Worm (Caenorhabditis elegans) whole organism, L4 larva: ENCODE measurements around the gene ubh-1.

Experiments
- ceh-82 ChIP-seq: sonication (generic microtip); optimal IDR thresholded peaks from 2 replicates; lab custom pipeline; 2017; ENCODE audit warnings: missing biosample characterization, missing genetic modification characterization
- ces-1 ChIP-seq: fragments of 150-350 bp; sonication (generic microtip); optimal IDR thresholded peaks from 4 replicates; lab custom pipeline; 2014; ENCODE audit warnings: missing biosample characterization, missing genetic modification reagents, missing genetic modification characterization
- dpl-1 ChIP-seq: fragments of 150-350 bp; optimal IDR thresholded peaks from 2 replicates; lab custom pipeline; 2014; ENCODE audit warnings: missing biosample characterization, missing genetic modification reagents, missing genetic modification characterization
- lin-1 ChIP-seq: fragments of 200-800 bp; sonication (Bioruptor generic); IDR thresholded peaks from 2 replicates; pipeline ENCODE4 v1.3.6; 2022; ENCODE audit warnings: missing genetic modification reagents, missing genetic modification characterization, missing compliant biosample characterization
- lin-13 ChIP-seq: fragments of 150-350 bp; optimal IDR thresholded peaks from 2 replicates; lab custom pipeline; 2014; ENCODE audit warnings: missing biosample characterization, missing genetic modification reagents, missing genetic modification characterization
- nhr-10 ChIP-seq: fragments of 150-350 bp; optimal IDR thresholded peaks from 2 replicates; lab custom pipeline; 2014; ENCODE audit warnings: missing biosample characterization, missing genetic modification characterization
- nhr-11 ChIP-seq: fragments of 150-350 bp; optimal IDR thresholded peaks from 2 replicates; lab custom pipeline; 2014; ENCODE audit warnings: missing biosample characterization, missing genetic modification characterization
- nhr-48 ChIP-seq: sonication (generic microtip); optimal IDR thresholded peaks from 2 replicates; lab custom pipeline; 2016; ENCODE audit warnings: mild to moderate bottlenecking, missing genetic modification characterization, missing compliant biosample characterization
- nhr-77 ChIP-seq: fragments of 150-350 bp; optimal IDR thresholded peaks from 2 replicates; lab custom pipeline; 2014; ENCODE audit warnings: missing biosample characterization, missing genetic modification characterization
- pha-4 ChIP-seq, 2 experiments: fragments of 150-350 bp in 1 of 2; fragments of 200-800 bp in 1 of 2; sonication (Bioruptor generic) in 1 of 2; IDR thresholded peaks in 1 of 2; optimal IDR thresholded peaks in 1 of 2; 2 replicates each; pipeline versions ENCODE4 v1.3.6 to Lab custom; 2014 to 2022; ENCODE audit warnings: missing genetic modification characterization in 2 of 2, missing genetic modification reagents in 2 of 2, missing biosample characterization in 1 of 2, missing compliant biosample characterization in 1 of 2
- skn-1 ChIP-seq: fragments of 150-350 bp; optimal IDR thresholded peaks from 2 replicates; lab custom pipeline; 2014; ENCODE audit warnings: missing biosample characterization, missing genetic modification characterization
- zfp-2 ChIP-seq: sonication (generic microtip); optimal IDR thresholded peaks from 2 replicates; lab custom pipeline; 2016; ENCODE audit warnings: mild to moderate bottlenecking, missing genetic modification characterization, missing compliant biosample characterization
- ztf-11 ChIP-seq: fragments of 150-350 bp; optimal IDR thresholded peaks from 2 replicates; lab custom pipeline; 2014; ENCODE audit warnings: missing biosample characterization, missing genetic modification characterization

ce11 chrV:6467676-6468075, 43.5 kb downstream of the ubh-1 start:
- TF ChIP-seq ceh-82 (tag; lab: Kevin White, UChicago) (no peak), nhr-10 (tag; lab: Kevin White, UChicago) (no peak), ztf-11 (tag; lab: Kevin White, UChicago) (no peak), nhr-77 (no peak), lin-13 (no peak), dpl-1 (no peak), skn-1 (tag; lab: Kevin White, UChicago) (no peak), nhr-48 (tag; lab: Kevin White, UChicago) (no peak), pha-4 (GFP tag; IDR thresholded peaks at IDR 0.05; lab: Robert Waterston, UW) (no peak), pha-4 (tag; optimal IDR thresholded peaks at IDR 0.05; lab: Kevin White, UChicago) (no peak), zfp-2 (tag; lab: Kevin White, UChicago) (no peak), lin-1 (GFP tag; lab: Robert Waterston, UW) (no peak), nhr-11 (tag; lab: Kevin White, UChicago) (no peak), ces-1 (GFP tag; lab: Kevin White, UChicago) (no peak)
